Worm (Caenorhabditis elegans) whole organism, L4/young adult: ENCODE results near the gene T09D3.9.

ENCODE experiments used
- W03F9.2 ChIP-seq: fragments of 150-350 bp; optimal IDR thresholded peaks from 2 replicates; lab custom pipeline; 2014; ENCODE audit warnings: missing biosample characterization, missing genetic modification characterization
- dao-5 ChIP-seq: sonication (generic microtip); optimal IDR thresholded peaks from 2 replicates; lab custom pipeline; 2016; ENCODE audit warnings: missing genotype, missing genetic modification characterization, moderate library complexity, missing compliant biosample characterization
- him-1 ChIP-seq: sonication (generic microtip); optimal IDR thresholded peaks from 2 replicates; lab custom pipeline; 2016; ENCODE audit warnings: missing genotype, missing genetic modification reagents, missing genetic modification characterization, missing compliant biosample characterization

T09D3.9 gene

DNA sequence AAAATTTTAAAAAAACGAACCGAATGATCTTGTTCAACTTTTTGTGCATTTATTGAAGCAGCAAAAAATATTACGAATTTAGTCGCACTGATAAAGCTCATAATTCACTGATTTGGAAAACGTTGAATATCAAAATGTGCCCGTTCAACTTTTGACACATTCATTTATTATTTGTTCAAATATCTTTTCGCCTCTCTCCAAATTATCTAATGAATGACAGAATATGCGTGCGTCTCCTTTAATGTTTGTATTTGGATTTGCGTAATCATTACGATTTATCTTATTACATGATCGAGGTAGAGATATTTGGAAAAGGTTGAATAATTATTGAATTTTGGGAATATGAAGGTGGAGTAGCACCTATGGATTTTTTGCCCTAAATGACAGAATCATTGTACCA lies 19.2 kb downstream of the T09D3.9 start, which contains the start of gene T09D3.3:
TSS of gene T09D3.3 (minus strand) at position 101 of the 400 bp plus-strand sequence.
- TF ChIP-seq dao-5 (tag; lab: Kevin White, UChicago) (no peak), W03F9.2 (tag; lab: Kevin White, UChicago) (no peak)

DNA sequence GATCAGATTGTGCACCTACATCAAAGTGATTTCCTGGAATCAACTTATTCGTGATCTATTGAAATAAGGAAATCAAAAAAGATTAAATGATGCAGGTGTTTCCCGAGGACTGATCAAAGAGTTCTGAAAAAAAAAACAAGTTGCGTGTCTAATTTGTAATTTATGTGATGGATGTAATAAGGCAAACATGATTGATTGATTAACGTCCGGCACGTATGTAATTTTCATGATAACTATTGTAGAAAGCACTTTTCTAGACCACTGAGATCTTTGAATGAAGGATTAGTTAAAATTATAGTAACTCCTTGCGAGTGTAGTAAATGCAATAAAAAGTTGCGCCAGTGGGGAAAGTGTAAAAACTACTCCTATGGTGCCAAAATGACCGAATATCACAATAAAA lies 23.3 kb downstream of the T09D3.9 start, which contains the start of gene srg-25:
TSS of gene srg-25 (minus strand) at position 101 of the 400 bp plus-strand sequence.
- no peak for TF ChIP-seq W03F9.2 (tag; lab: Kevin White, UChicago)
- TF ChIP-seq him-1 (tag; lab: Kevin White, UChicago): no peak
- TF ChIP-seq dao-5 (tag; lab: Kevin White, UChicago): no peak

- TF ChIP-seq W03F9.2 (tag; lab: Kevin White, UChicago): no peak
- TF ChIP-seq dao-5 (tag; lab: Kevin White, UChicago): no peak
- no peak for TF ChIP-seq him-1 (tag; lab: Kevin White, UChicago)
Observed at ce11 chrV:5339497-5339896, 29.2 kb downstream of the T09D3.9 start, which contains the start of gene srg-27. Gene srg-27, plus strand, starts transcription at chrV:5339797.

DNA sequence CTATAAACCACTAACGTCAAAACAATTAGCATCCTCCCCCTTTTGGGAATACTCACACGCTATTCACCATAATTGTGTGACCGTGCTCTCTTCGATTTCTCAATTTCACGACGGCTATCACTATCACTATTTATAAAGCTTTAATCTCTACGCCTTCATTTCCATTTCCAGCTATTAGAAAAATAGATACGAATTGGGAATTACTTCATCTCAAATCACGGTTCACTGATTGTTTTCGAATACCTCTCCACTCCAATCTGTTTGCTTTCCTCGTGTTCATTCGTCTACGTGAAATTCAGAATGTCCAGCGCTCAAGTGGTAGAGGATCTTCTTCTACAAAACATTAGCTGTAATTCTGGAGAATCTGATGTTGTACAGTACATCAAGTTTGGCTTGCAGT lies 31.8 kb downstream of the T09D3.9 start, which contains the start of gene srg-29:
TSS of gene srg-29 (plus strand) at position 301 of the 400 bp plus-strand sequence.
- no peak for TF ChIP-seq W03F9.2 (tag; lab: Kevin White, UChicago)
- TF ChIP-seq him-1 (tag; lab: Kevin White, UChicago): no peak
- no peak for TF ChIP-seq dao-5 (tag; lab: Kevin White, UChicago)

DNA sequence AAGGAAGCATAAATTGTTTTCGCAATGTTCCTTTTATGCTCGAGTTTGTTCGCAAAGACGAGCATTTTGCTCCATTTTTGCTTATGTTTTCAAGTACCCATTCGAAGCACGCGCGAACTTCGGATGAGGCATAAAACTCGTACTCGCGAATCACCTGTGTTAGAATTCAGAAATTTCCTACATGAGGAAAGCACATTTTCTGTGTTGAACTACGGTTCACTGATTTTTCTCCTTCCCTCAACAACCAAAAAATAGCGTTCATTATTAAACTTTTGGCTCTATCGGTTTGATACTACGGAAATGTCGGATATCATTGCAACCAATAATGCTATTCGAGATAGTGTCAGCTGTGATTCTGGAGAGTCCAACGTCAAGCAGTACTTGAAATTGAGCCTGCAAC lies 34.1 kb downstream of the T09D3.9 start, which contains the start of gene srg-28:
TSS of gene srg-28 (plus strand) at position 301 of the 400 bp plus-strand sequence.
- TF ChIP-seq him-1 (tag; lab: Kevin White, UChicago) (no peak), dao-5 (tag; lab: Kevin White, UChicago) (no peak), W03F9.2 (tag; lab: Kevin White, UChicago) (no peak)

DNA sequence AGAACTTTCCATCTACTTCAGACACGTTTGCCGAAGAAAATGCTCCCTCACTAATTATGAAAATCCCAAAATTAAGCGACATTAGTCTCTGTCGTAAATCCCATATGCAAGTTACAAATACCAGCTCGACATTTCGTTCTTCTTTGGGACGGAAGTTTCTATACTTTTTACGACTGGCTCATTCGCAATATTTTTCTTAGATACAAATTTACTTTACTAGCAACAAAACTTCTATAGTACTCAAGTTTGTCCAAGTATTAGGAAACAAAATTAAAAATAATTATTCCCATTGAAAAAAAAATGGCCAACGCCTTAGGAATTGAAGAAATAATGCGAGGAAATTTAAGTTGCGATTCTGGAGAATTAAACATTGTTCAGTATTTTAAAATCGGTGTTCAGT lies 37.7 kb downstream of the T09D3.9 start, which contains the start of gene srg-26:
TSS of gene srg-26 (plus strand) at position 301 of the 400 bp plus-strand sequence.
- TF ChIP-seq W03F9.2 (tag; lab: Kevin White, UChicago) (no peak), dao-5 (tag; lab: Kevin White, UChicago) (no peak), him-1 (tag; lab: Kevin White, UChicago) (no peak)

ce11 chrV:5329677-5330266 lies 38.9 kb downstream of the T09D3.9 start:
- TF ChIP-seq W03F9.2 (tag; lab: Kevin White, UChicago): peak; percentile 56
- no peak for TF ChIP-seq dao-5 (tag; lab: Kevin White, UChicago)

DNA sequence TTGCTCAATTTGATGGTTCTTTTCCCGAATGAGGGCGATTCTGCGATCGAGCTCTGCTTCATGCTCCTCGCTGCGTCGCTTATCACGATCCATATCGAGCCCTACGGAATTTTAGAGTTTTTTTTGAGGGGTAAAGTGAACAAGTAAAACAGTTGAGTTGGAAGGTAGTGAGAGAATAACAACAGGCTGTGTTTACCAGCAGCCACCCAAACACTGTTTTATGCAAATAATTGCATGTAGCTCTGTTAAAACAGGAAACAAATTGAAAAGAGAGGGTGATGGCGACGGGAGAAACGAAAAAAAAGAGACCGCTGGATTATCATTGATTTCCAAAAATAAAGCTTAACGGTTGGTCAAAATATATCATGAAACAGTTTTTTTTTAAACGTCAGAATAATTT lies 40.4 kb downstream of the T09D3.9 start, which contains the start of gene C10G8.8:
TSS of gene C10G8.8 (minus strand) at position 101 of the 400 bp plus-strand sequence.
- no peak for TF ChIP-seq dao-5 (tag; lab: Kevin White, UChicago)
- no peak for TF ChIP-seq W03F9.2 (tag; lab: Kevin White, UChicago)
- TF ChIP-seq him-1 (tag; lab: Kevin White, UChicago): no peak

DNA sequence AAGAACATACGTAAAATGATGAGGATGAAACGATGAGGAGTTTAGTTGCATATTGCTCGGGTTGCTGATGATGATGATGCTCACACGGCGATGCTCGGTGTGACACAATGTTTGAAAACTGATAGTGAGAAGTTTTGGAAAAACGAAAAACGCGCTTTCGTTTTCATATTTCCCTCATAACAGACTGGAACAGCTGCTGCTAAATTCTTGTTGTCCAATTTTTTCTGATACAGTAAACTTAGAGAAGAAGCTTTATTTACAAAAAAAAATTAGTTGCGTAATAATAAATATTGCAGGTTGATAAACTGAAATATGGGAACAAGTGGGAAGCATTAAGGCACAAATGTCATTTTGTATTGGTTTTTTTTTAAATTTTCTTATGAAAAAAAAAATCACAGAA lies 44.1 kb downstream of the T09D3.9 start, which contains the start of gene ceh-33:
TSS of gene ceh-33 (minus strand) at position 101 of the 400 bp plus-strand sequence.
- no peak for TF ChIP-seq W03F9.2 (tag; lab: Kevin White, UChicago)
- TF ChIP-seq him-1 (tag; lab: Kevin White, UChicago): no peak

- TF ChIP-seq him-1 (tag; lab: Kevin White, UChicago) (no peak), W03F9.2 (tag; lab: Kevin White, UChicago) (no peak), dao-5 (tag; lab: Kevin White, UChicago) (no peak)
Observed at ce11 chrV:5322815-5323214, 45.9 kb downstream of the T09D3.9 start.

DNA sequence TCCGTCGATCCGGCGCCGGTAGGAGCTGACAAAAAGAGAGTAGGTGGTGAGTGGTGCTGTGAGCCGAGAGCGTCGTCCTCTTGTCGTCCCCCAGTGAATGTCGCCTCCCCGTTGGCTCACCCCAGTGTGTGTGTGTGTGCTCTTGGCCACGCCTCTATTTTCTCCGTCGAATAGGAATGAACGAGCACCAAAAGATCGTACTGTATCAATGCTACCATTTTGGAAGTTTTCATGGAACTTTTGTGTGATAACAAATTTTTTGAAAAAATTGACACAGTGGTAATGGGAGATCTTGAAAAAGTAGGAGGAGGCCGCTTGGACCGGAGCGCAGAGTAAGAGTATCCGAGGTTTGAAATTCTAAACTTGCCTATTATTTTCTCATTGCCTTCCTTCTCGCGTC lies 49.2 kb downstream of the T09D3.9 start, which contains the start of gene ceh-34:
TSS of gene ceh-34 (minus strand) at position 101 of the 400 bp plus-strand sequence.
- no peak for TF ChIP-seq him-1 (tag; lab: Kevin White, UChicago)
- TF ChIP-seq W03F9.2 (tag; lab: Kevin White, UChicago): no peak
- TF ChIP-seq dao-5 (tag; lab: Kevin White, UChicago): no peak

DNA sequence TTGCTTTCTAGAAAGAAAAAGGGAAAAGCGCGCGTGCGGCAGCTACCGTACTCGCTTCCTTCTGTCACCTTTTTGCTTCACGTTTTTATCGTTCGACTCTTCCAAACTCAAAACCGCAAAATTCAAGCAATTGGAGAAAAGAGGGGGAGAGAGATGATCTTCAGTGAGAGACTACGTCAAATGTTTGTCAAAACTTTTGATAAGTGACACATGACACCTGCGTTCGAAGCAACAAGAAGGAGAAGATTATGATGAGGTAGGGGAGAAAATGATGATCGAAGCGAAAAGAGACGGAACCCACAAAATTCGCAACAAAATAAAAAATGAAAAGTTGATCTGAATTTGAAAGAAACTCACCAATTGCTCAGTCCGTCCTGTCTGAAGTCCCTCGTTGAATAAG lies 50.3 kb downstream of the T09D3.9 start:
- TF ChIP-seq him-1 (tag; lab: Kevin White, UChicago) (no peak), dao-5 (tag; lab: Kevin White, UChicago) (no peak), W03F9.2 (tag; lab: Kevin White, UChicago) (no peak)
